Worm (Caenorhabditis elegans): ENCODE data around the gene nhr-273.

Gene nhr-273

ce11 chrII:4435134-4435533, at the start of gene nhr-273:
Gene nhr-273 (plus strand): TSS chrII:4435300.
- TF ChIP-seq dmd-9 (GFP tag; IDR thresholded peaks at IDR 0.05), result no peak
- peak; percentile 66 for TF ChIP-seq nhr-28 (tag; optimal IDR thresholded peaks at IDR 0.05)
- no peak for TF ChIP-seq F26F4.8 (GFP tag; conservative IDR thresholded peaks at IDR 0.05)
- TF ChIP-seq daf-8 (GFP tag; IDR thresholded peaks at IDR 0.05), result no peak
- peak; percentile 21 for TF ChIP-seq dve-1 (tag; optimal IDR thresholded peaks at IDR 0.05; ENCODE audit: insufficient read depth)
- TF ChIP-seq daf-16 (GFP tag; optimal IDR thresholded peaks at IDR 0.05), result no peak
- peak; percentile 38 for TF ChIP-seq daf-16 (tag; optimal IDR thresholded peaks at IDR 0.05)

- TF ChIP-seq snpc-4 (tag; optimal IDR thresholded peaks at IDR 0.05) (no peak), D1046.2 (GFP tag; IDR thresholded peaks at IDR 0.05) (no peak), mep-1 (tag; optimal IDR thresholded peaks at IDR 0.05) (no peak), ZK337.2 (GFP tag; IDR thresholded peaks at IDR 0.05) (no peak), saeg-2 (GFP tag; IDR thresholded peaks at IDR 0.05) (no peak), madf-9 (GFP tag; conservative IDR thresholded peaks at IDR 0.05) (no peak), zag-1 (tag; optimal IDR thresholded peaks at IDR 0.05) (no peak), ztf-11 (tag; optimal IDR thresholded peaks at IDR 0.05) (no peak), ces-1 (GFP tag; optimal IDR thresholded peaks at IDR 0.05) (no peak), skn-1 (tag; optimal IDR thresholded peaks at IDR 0.05) (no peak), madf-5 (GFP tag; IDR thresholded peaks at IDR 0.05) (no peak), spr-1 (tag; optimal IDR thresholded peaks at IDR 0.05) (no peak), fos-1 (tag; optimal IDR thresholded peaks at IDR 0.05) (no peak), hmg-1.1 (GFP tag; IDR thresholded peaks at IDR 0.05) (no peak), ceh-20 (GFP tag; IDR thresholded peaks at IDR 0.05) (no peak)
Observed at ce11 chrII:4391072-4391471, 44.0 kb upstream of the nhr-273 start.

- TF ChIP-seq set-16 (GFP tag; IDR thresholded peaks at IDR 0.05) (0 out of 2 replicates have a peak, but pooled peaks have one; percentile 12), mep-1 (tag; optimal IDR thresholded peaks at IDR 0.05) (peak; percentile 25), ama-1 (optimal IDR thresholded peaks at IDR 0.05) (no peak), hmg-1.1 (GFP tag; IDR thresholded peaks at IDR 0.05) (0 out of 2 replicates have a peak, but pooled peaks have one; percentile 25), zfp-3 (GFP tag; conservative IDR thresholded peaks at IDR 0.05) (no peak), mxl-3 (GFP tag; optimal IDR thresholded peaks at IDR 0.05) (peak; percentile 84), nhr-25 (tag; optimal IDR thresholded peaks at IDR 0.05; ENCODE audit: borderline replicate concordance, insufficient read depth) (peak; percentile 66)
Observed at ce11 chrII:4392526-4393057, 42.5 kb upstream of the nhr-273 start, which contains the start of gene mlt-7. Gene mlt-7 (plus strand): TSS chrII:4393007.

- no peak for TF ChIP-seq nhr-42 (GFP tag; IDR thresholded peaks at IDR 0.05)
- TF ChIP-seq aha-1 (tag), result peak; percentile 65
- no peak for TF ChIP-seq hmg-1.1 (GFP tag; IDR thresholded peaks at IDR 0.05)
- no peak for TF ChIP-seq zfp-3 (GFP tag; conservative IDR thresholded peaks at IDR 0.05)
- no peak for TF ChIP-seq F26F4.8 (GFP tag; conservative IDR thresholded peaks at IDR 0.05)
- TF ChIP-seq T26A8.4 (GFP tag; IDR thresholded peaks at IDR 0.05), result no peak
- TF ChIP-seq mep-1 (tag; optimal IDR thresholded peaks at IDR 0.05), result no peak
- TF ChIP-seq mdl-1 (tag; optimal IDR thresholded peaks at IDR 0.05), result peak in 1 of 2 experiments; percentile 0
- no peak for TF ChIP-seq nhr-6 (tag; optimal IDR thresholded peaks at IDR 0.05)
- TF ChIP-seq lin-15B (tag; optimal IDR thresholded peaks at IDR 0.05), result no peak
- TF ChIP-seq mxl-3 (GFP tag; optimal IDR thresholded peaks at IDR 0.05), result peak; percentile 16
- no peak for TF ChIP-seq dve-1 (tag; optimal IDR thresholded peaks at IDR 0.05; ENCODE audit: insufficient read depth)
- no peak for TF ChIP-seq jun-1 (tag; optimal IDR thresholded peaks at IDR 0.05)
Observed at ce11 chrII:4394438-4394837, 40.7 kb upstream of the nhr-273 start.

ce11 chrII:4405358-4405757, 29.7 kb upstream of the nhr-273 start, which contains the start of gene ZK430.5:
Gene ZK430.5 (plus strand): TSS chrII:4405658.
- TF ChIP-seq aha-1 (tag) (peak; percentile 87), unc-62 (GFP tag; optimal IDR thresholded peaks at IDR 0.05 in 1 of 2) (peak in 1 of 2 experiments; percentile 17), unc-62 (tag; optimal IDR thresholded peaks at IDR 0.05) (no peak), ZK337.2 (GFP tag; IDR thresholded peaks at IDR 0.05) (no peak)
